Worm (Caenorhabditis elegans): ENCODE measurements around the gene arrd-17.

arrd-17 gene

DNA sequence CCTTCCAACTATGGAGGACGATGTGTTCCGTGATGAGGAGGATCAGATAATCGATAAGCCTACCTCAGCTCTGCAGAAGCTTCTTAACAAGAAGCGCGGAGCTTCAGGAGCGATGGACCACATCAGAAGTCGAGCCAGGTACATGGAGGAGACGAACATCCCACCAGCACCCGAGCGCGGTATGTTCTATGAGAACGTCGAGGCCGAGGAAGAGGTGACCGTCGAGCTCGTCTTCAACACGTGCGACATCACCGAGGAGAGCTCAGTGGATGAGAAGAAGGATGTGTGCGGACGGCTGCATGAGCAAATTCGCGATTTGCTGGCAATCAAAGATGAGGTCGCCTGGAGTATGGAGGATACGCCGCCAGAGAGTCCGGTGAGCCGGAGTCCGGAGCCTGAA is 21.4 kb upstream of the arrd-17 start:
- TF ChIP-seq php-3 (GFP tag; IDR thresholded peaks at IDR 0.05) (0 out of 2 replicates have a peak, but pooled peaks have one; percentile 26), ztf-7 (tag; optimal IDR thresholded peaks at IDR 0.05) (no peak), lin-38 (GFP tag; IDR thresholded peaks at IDR 0.05) (no peak), egl-27 (tag; optimal IDR thresholded peaks at IDR 0.05) (no peak), D1046.2 (GFP tag; IDR thresholded peaks at IDR 0.05) (no peak), T20F7.1 (GFP tag; optimal IDR thresholded peaks at IDR 0.05) (no peak), skn-1 (tag; optimal IDR thresholded peaks at IDR 0.05) (no peak), cey-2 (tag; optimal IDR thresholded peaks at IDR 0.05; ENCODE audit: borderline replicate concordance, insufficient read depth) (no peak), madf-5 (GFP tag; IDR thresholded peaks at IDR 0.05) (no peak), mxl-2 (GFP tag; conservative IDR thresholded peaks at IDR 0.05) (no peak), set-16 (GFP tag; IDR thresholded peaks at IDR 0.05) (peak; percentile 39; the same call in 1 of the 2 replicates), hmg-1.1 (GFP tag; IDR thresholded peaks at IDR 0.05) (no peak), tra-1 (GFP tag; IDR thresholded peaks at IDR 0.05) (no peak), unc-62 (GFP tag; optimal IDR thresholded peaks at IDR 0.05 in 1 of 2) (no peak), unc-62 (tag; optimal IDR thresholded peaks at IDR 0.05) (no peak), zag-1 (tag; optimal IDR thresholded peaks at IDR 0.05) (no peak), hif-1 (tag; optimal IDR thresholded peaks at IDR 0.05) (no peak), lsy-2 (tag; optimal IDR thresholded peaks at IDR 0.05) (no peak), zfp-3 (GFP tag; conservative IDR thresholded peaks at IDR 0.05) (no peak), snpc-1.2 (GFP tag; IDR thresholded peaks at IDR 0.05) (no peak), aha-1 (tag) (peak; percentile 91), ceh-62 (tag; optimal IDR thresholded peaks at IDR 0.05) (no peak), nhr-111 (GFP tag; optimal IDR thresholded peaks at IDR 0.05) (no peak)

DNA sequence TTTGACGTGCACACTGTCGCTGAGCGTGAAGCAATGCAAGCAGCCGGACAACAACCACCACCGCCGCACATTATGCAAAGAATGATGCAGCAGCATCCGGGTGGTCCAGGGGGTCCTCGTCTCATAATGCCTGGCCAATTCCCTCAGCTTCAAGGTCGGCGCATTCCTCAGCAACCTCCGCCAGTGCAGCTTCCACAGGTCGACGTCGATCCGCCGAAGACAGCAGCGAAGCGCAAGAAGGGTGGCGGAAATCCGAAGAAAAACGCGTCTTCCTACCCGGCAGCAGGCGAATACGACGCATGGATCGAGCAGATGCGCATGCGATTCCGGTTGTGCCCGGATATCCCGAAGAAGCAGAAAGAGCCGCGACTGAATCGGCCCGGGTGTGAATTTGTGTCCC is 20.8 kb upstream of the arrd-17 start:
- TF ChIP-seq set-16 (GFP tag; IDR thresholded peaks at IDR 0.05) (peak; percentile 94), ZK337.2 (GFP tag; IDR thresholded peaks at IDR 0.05) (no peak)

DNA sequence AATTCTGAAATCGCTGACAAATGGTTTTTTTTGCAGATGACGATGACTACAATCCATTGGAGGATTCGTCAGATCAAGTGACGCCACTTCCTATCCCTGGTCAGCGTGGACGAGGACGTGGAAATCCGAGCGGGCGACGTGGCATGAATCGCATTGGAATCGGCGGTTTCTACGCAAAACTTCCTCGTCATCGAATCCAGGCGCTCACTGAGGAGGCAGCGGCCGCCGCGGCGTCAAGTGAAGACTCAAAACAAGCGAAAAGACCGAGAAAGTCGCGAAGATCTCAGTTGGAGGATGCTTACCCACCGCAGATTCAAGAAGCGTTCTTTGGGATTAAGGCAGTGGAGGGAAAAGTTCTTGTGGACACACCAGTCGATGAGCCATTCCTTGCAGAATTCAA is 17.9 kb upstream of the arrd-17 start:
- 0 out of 2 replicates have a peak, but pooled peaks have one; percentile 14 for TF ChIP-seq ceh-44 (GFP tag; IDR thresholded peaks at IDR 0.05)
- TF ChIP-seq unc-62 (GFP tag; optimal IDR thresholded peaks at IDR 0.05 in 1 of 2): peak in 1 of 2 experiments; percentile 42
- no peak for TF ChIP-seq unc-62 (tag; optimal IDR thresholded peaks at IDR 0.05)
- peak; percentile 68 for TF ChIP-seq set-16 (GFP tag; IDR thresholded peaks at IDR 0.05)
- TF ChIP-seq ceh-28 (tag; optimal IDR thresholded peaks at IDR 0.05): no peak

DNA sequence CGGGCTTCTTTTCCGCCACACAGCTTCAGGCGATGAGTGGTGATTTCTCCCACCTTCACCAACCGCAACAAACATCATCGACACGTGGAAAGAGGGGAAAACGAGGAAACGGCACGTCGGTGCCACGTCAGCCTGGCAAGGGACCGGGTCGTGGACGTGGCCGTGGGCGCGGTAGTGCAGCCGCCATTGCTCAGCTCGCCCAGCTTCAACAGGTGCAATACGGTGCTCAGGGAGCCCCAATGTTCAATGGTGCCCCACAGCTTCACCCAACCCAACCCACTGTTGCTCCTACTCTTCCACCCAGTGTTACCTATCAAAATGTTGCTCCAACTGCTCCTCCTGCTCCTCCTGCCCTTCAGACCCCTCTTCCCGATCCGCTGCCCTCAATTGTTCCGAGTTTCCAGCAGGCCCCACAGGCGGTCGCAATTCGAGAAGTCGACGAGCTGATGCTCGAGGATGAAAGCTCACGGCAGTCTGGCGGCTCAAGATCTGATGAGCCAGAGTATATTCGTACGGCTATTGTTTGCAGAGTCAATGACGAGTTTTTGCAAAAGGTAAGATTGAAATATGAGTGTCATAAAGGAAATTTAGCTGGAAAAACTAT is 15.4 kb upstream of the arrd-17 start:
- TF ChIP-seq set-16 (GFP tag; IDR thresholded peaks at IDR 0.05) (peak; percentile 90), sdz-12 (GFP tag; optimal IDR thresholded peaks at IDR 0.05) (no peak), daf-8 (GFP tag; IDR thresholded peaks at IDR 0.05) (no peak), hlh-30 (tag; optimal IDR thresholded peaks at IDR 0.05; ENCODE audit: insufficient read depth) (no peak), D1046.2 (GFP tag; IDR thresholded peaks at IDR 0.05) (0 out of 2 replicates have a peak, but pooled peaks have one; percentile 33), egl-43 (GFP tag; IDR thresholded peaks at IDR 0.05) (peak; percentile 50; the same call in 1 of the 2 replicates), madf-5 (GFP tag; IDR thresholded peaks at IDR 0.05) (no peak), ztf-7 (tag; optimal IDR thresholded peaks at IDR 0.05) (no peak), nhr-25 (tag; optimal IDR thresholded peaks at IDR 0.05; ENCODE audit: borderline replicate concordance, insufficient read depth) (no peak), saeg-2 (GFP tag; IDR thresholded peaks at IDR 0.05) (no peak), lim-7 (GFP tag; IDR thresholded peaks at IDR 0.05) (0 out of 2 replicates have a peak, but pooled peaks have one; percentile 31), php-3 (GFP tag; IDR thresholded peaks at IDR 0.05) (no peak), madf-9 (GFP tag; conservative IDR thresholded peaks at IDR 0.05) (no peak)

Measured in whole organism, L4 larva.